Fruit fly (Drosophila melanogaster): Measurements from ENCODE around the gene Hsp60A.

Gene Hsp60A

dm6 chrX:11137566-11138186 lies 29.4 kb downstream of the Hsp60A start, which contains the start of gene CDK2AP1 (continued):
- TF ChIP-seq CG11247 (GFP tag; IDR thresholded peaks at IDR 0.05) (no peak), grau (tag; optimal IDR thresholded peaks at IDR 0.05) (peak; percentile 33), phol (tag; optimal IDR thresholded peaks at IDR 0.05) (peak; percentile 37), psq (GFP tag; optimal IDR thresholded peaks at IDR 0.05) (no peak), CG2712 (tag; optimal IDR thresholded peaks at IDR 0.05) (peak; percentile 39), tap (tag; optimal IDR thresholded peaks at IDR 0.05) (no peak), CG3163 (GFP tag; optimal IDR thresholded peaks at IDR 0.05) (peak; percentile 22), zfh1 (GFP tag; IDR thresholded peaks at IDR 0.05) (no peak), Dad (GFP tag; optimal IDR thresholded peaks at IDR 0.05) (no peak), CG17568 (GFP tag; optimal IDR thresholded peaks at IDR 0.05) (no peak), tio (GFP tag; optimal IDR thresholded peaks at IDR 0.05) (no peak), Hand (GFP tag; optimal IDR thresholded peaks at IDR 0.05) (no peak), CG2202 (tag; optimal IDR thresholded peaks at IDR 0.05) (no peak), pb (GFP tag; optimal IDR thresholded peaks at IDR 0.05) (no peak), MESR4 (GFP tag; optimal IDR thresholded peaks at IDR 0.05) (peak; percentile 88), gce (GFP tag; IDR thresholded peaks at IDR 0.05) (no peak), CG9727 (GFP tag; optimal IDR thresholded peaks at IDR 0.05) (no peak), sd (tag; optimal IDR thresholded peaks at IDR 0.05) (no peak), nmo (GFP tag; optimal IDR thresholded peaks at IDR 0.05) (peak; percentile 36), org-1 (GFP tag; optimal IDR thresholded peaks at IDR 0.05) (no peak), YL-1 (GFP tag; optimal IDR thresholded peaks at IDR 0.05) (peak; percentile 14), CG1603 (tag; optimal IDR thresholded peaks at IDR 0.05) (peak; percentile 77), CG2129 (GFP tag; IDR thresholded peaks at IDR 0.05; ENCODE audit: partially characterized antibody) (peak; percentile 27; the same call in 1 of the 2 replicates), mirr (GFP tag; optimal IDR thresholded peaks at IDR 0.05) (no peak), PHDP (tag; optimal IDR thresholded peaks at IDR 0.05) (peak; percentile 6), Nf-YB (GFP tag; optimal IDR thresholded peaks at IDR 0.05) (no peak), abd-A (tag; optimal IDR thresholded peaks at IDR 0.05) (no peak), H2.0 (GFP tag; IDR thresholded peaks at IDR 0.05) (peak; percentile 35; the same call in 1 of the 2 replicates), nerfin-1 (tag; optimal IDR thresholded peaks at IDR 0.05) (peak; percentile 10), Atf3 (GFP tag; optimal IDR thresholded peaks at IDR 0.05) (peak; percentile 48), Myb (GFP tag; optimal IDR thresholded peaks at IDR 0.05) (peak; percentile 57), CG17912 (GFP tag; optimal IDR thresholded peaks at IDR 0.05) (no peak), fd96Cb (tag; optimal IDR thresholded peaks at IDR 0.05) (no peak), ranshi (GFP tag; IDR thresholded peaks at IDR 0.05) (0 out of 2 replicates have a peak, but pooled peaks have one; percentile 29), CG10147 (GFP tag; optimal IDR thresholded peaks at IDR 0.05) (no peak), CG8089 (GFP tag; optimal IDR thresholded peaks at IDR 0.05) (no peak), CG13624 (GFP tag; optimal IDR thresholded peaks at IDR 0.05) (peak; percentile 77), CG14710 (tag; optimal IDR thresholded peaks at IDR 0.05) (peak; percentile 66), en (GFP tag; optimal IDR thresholded peaks at IDR 0.05) (no peak), knrl (GFP tag; IDR thresholded peaks at IDR 0.05; ENCODE audit: partially characterized antibody) (peak; percentile 71), Dref (GFP tag; IDR thresholded peaks at IDR 0.05) (peak; percentile 89), ftz-f1 (GFP tag; optimal IDR thresholded peaks at IDR 0.05) (no peak), disco-r (GFP tag; optimal IDR thresholded peaks at IDR 0.05) (no peak), Trl (optimal IDR thresholded peaks at IDR 0.05) (no peak), Trl (GFP tag; optimal IDR thresholded peaks at IDR 0.05) (no peak), crp (GFP tag; optimal IDR thresholded peaks at IDR 0.05) (no peak), cad (GFP tag; optimal IDR thresholded peaks at IDR 0.05) (no peak), CG30431 (GFP tag; optimal IDR thresholded peaks at IDR 0.05) (peak; percentile 22), Sox100B (GFP tag; optimal IDR thresholded peaks at IDR 0.05) (no peak), CG8359 (GFP tag; optimal IDR thresholded peaks at IDR 0.05; ENCODE audit: borderline replicate concordance) (no peak)
